Worm (Caenorhabditis elegans) whole organism, young adult: ENCODE data around the gene cpg-8.
A peak's percentile ranks its signal among the peaks of the same experiment; 100 is the strongest.

Experiments used
- B0336.3 ChIP-seq: fragments of 200-800 bp; sonication (Bioruptor generic); IDR thresholded peaks from 2 replicates; pipeline ENCODE4 v1.3.6; 2022; ENCODE audit warnings: missing genetic modification characterization, missing compliant biosample characterization
- C06A6.2 ChIP-seq: fragments of 200-800 bp; sonication (Bioruptor generic); conservative IDR thresholded peaks from 2 replicates; pipeline ENCODE4 v1.3.6; 2022; ENCODE audit warnings: missing genetic modification characterization, missing compliant biosample characterization
- D2030.7 ChIP-seq: fragments of 200-800 bp; sonication (Bioruptor generic); IDR thresholded peaks from 2 replicates; pipeline ENCODE4 v1.3.6; 2022; ENCODE audit warnings: missing genetic modification reagents, missing genetic modification characterization, missing compliant biosample characterization
- F23B12.7 ChIP-seq: sonication (generic microtip); optimal IDR thresholded peaks from 2 replicates; lab custom pipeline; 2017; ENCODE audit warnings: missing genetic modification characterization, mild to moderate bottlenecking, missing compliant biosample characterization, antibody characterized with exemption, moderate library complexity; ENCODE audit not compliant: insufficient read depth
- F37B4.10 ChIP-seq: fragments of 200-800 bp; sonication (Bioruptor generic); IDR thresholded peaks from 2 replicates; pipeline ENCODE4 v1.3.6; 2022; ENCODE audit warnings: missing genetic modification characterization, missing compliant biosample characterization
- F57A8.1 ChIP-seq: fragments of 200-800 bp; sonication (Bioruptor generic); optimal IDR thresholded peaks from 2 replicates; lab custom pipeline; 2018; ENCODE audit warnings: mild to moderate bottlenecking, missing genetic modification characterization, moderate library complexity, missing compliant biosample characterization
- Y79H2A.3 ChIP-seq: fragments of 200-800 bp; sonication (Bioruptor generic); conservative IDR thresholded peaks from 2 replicates; pipeline ENCODE4 v1.3.6; 2022; ENCODE audit warnings: missing genetic modification reagents, missing genetic modification characterization, missing compliant biosample characterization
- athp-1 ChIP-seq: sonication (generic microtip); optimal IDR thresholded peaks from 2 replicates; lab custom pipeline; 2017; ENCODE audit warnings: mild to moderate bottlenecking, missing genetic modification characterization, missing compliant biosample characterization
- attf-3 ChIP-seq: fragments of 200-800 bp; sonication (Bioruptor generic); conservative IDR thresholded peaks from 2 replicates; pipeline ENCODE4 v1.3.6; 2022; ENCODE audit warnings: missing genetic modification reagents, missing genetic modification characterization, missing compliant biosample characterization
- attf-5 ChIP-seq: fragments of 200-800 bp; sonication (Bioruptor generic); optimal IDR thresholded peaks from 2 replicates; lab custom pipeline; 2018; ENCODE audit warnings: mild to moderate bottlenecking, missing genetic modification characterization, missing compliant biosample characterization
- bed-2 ChIP-seq: fragments of 200-800 bp; sonication (Bioruptor generic); IDR thresholded peaks from 2 replicates; pipeline ENCODE4 v1.3.6; 2022; ENCODE audit warnings: missing genetic modification reagents, missing genetic modification characterization, missing compliant biosample characterization
- ceh-100 ChIP-seq: fragments of 200-800 bp; sonication (Bioruptor generic); IDR thresholded peaks from 2 replicates; pipeline ENCODE4 v1.3.6; 2022; ENCODE audit warnings: missing genetic modification reagents, missing genetic modification characterization, missing compliant biosample characterization
- ceh-27 ChIP-seq: fragments of 200-800 bp; sonication (Bioruptor generic); optimal IDR thresholded peaks from 2 replicates; lab custom pipeline; 2018; ENCODE audit warnings: mild to moderate bottlenecking, missing genetic modification characterization, moderate library complexity, missing compliant biosample characterization
- dox-1 ChIP-seq: fragments of 200-800 bp; sonication (Bioruptor generic); IDR thresholded peaks from 2 replicates; pipeline ENCODE4 v1.3.6; 2022; ENCODE audit warnings: missing genetic modification reagents, missing genetic modification characterization, missing compliant biosample characterization
- dpl-1 ChIP-seq: fragments of 150-350 bp; optimal IDR thresholded peaks from 2 replicates; lab custom pipeline; 2014; ENCODE audit warnings: missing biosample characterization, missing genetic modification reagents, missing genetic modification characterization
- egl-44 ChIP-seq: fragments of 200-800 bp; sonication (Bioruptor generic); IDR thresholded peaks from 2 replicates; pipeline ENCODE4 v1.3.6; 2022; ENCODE audit warnings: missing genetic modification reagents, missing genetic modification characterization, missing compliant biosample characterization
- him-1 ChIP-seq: sonication (generic microtip); optimal IDR thresholded peaks from 2 replicates; lab custom pipeline; 2016; ENCODE audit warnings: missing genotype, missing genetic modification reagents, missing genetic modification characterization, missing compliant biosample characterization
- hlh-12 ChIP-seq: sonication (generic microtip); optimal IDR thresholded peaks from 2 replicates; lab custom pipeline; 2016; ENCODE audit warnings: missing genetic modification characterization, missing compliant biosample characterization
- hlh-26 ChIP-seq: fragments of 200-800 bp; sonication (Bioruptor generic); conservative IDR thresholded peaks from 2 replicates; pipeline ENCODE4 v1.3.6; 2022; ENCODE audit warnings: missing genetic modification reagents, missing genetic modification characterization, missing compliant biosample characterization
- hmg-20 ChIP-seq: fragments of 200-800 bp; sonication (Bioruptor generic); IDR thresholded peaks from 2 replicates; pipeline ENCODE4 v1.3.6; 2022; ENCODE audit warnings: missing genetic modification reagents, missing genetic modification characterization, missing compliant biosample characterization
- hrde-1 ChIP-seq: sonication (generic microtip); optimal IDR thresholded peaks from 2 replicates; lab custom pipeline; 2016; ENCODE audit warnings: missing genetic modification characterization, mild to moderate bottlenecking, missing compliant biosample characterization, moderate library complexity, missing genotype, missing genetic modification reagents, borderline replicate concordance
- lin-35 ChIP-seq, 3 experiments: fragments of 150-350 bp in 2 of 3; sonication (generic microtip) in 1 of 3; optimal IDR thresholded peaks; 2 replicates each; lab custom pipeline; 2014 to 2018; ENCODE audit warnings: missing biosample characterization in 3 of 3, missing genetic modification characterization in 3 of 3, missing genetic modification reagents in 3 of 3
- lin-40 ChIP-seq: sonication (generic microtip); optimal IDR thresholded peaks from 2 replicates; lab custom pipeline; 2016; ENCODE audit warnings: missing genetic modification characterization, mild to moderate bottlenecking, missing compliant biosample characterization, missing genotype, missing genetic modification reagents
- lin-54 ChIP-seq: fragments of 200-800 bp; sonication (Bioruptor generic); optimal IDR thresholded peaks from 2 replicates; lab custom pipeline; 2018; ENCODE audit warnings: mild to moderate bottlenecking, missing genetic modification characterization, missing compliant biosample characterization
- lir-1 ChIP-seq: fragments of 200-800 bp; sonication (Bioruptor generic); conservative IDR thresholded peaks from 2 replicates; pipeline ENCODE4 v1.3.6; 2022; ENCODE audit warnings: missing genetic modification reagents, missing genetic modification characterization, missing compliant biosample characterization
- madf-6 ChIP-seq: fragments of 200-800 bp; sonication (Bioruptor generic); IDR thresholded peaks from 2 replicates; pipeline ENCODE4 v1.3.6; 2022; ENCODE audit warnings: missing genetic modification reagents, missing genetic modification characterization, missing compliant biosample characterization
- madf-8 ChIP-seq: fragments of 200-800 bp; sonication (Bioruptor generic); conservative IDR thresholded peaks from 2 replicates; pipeline ENCODE4 v1.3.6; 2022; ENCODE audit warnings: missing genetic modification reagents, missing genetic modification characterization, missing compliant biosample characterization
- nfyb-1 ChIP-seq: fragments of 200-800 bp; sonication (Bioruptor generic); IDR thresholded peaks from 2 replicates; pipeline ENCODE4 v1.3.6; 2022; ENCODE audit warnings: missing genetic modification reagents, missing genetic modification characterization, missing compliant biosample characterization
- nhr-80 ChIP-seq: sonication (generic microtip); optimal IDR thresholded peaks from 2 replicates; lab custom pipeline; 2016; ENCODE audit warnings: missing genetic modification characterization, missing compliant biosample characterization
- pbrm-1 ChIP-seq: fragments of 200-800 bp; sonication (Bioruptor generic); IDR thresholded peaks from 2 replicates; pipeline ENCODE4 v1.3.6; 2022; ENCODE audit warnings: missing genetic modification reagents, missing genetic modification characterization, missing compliant biosample characterization
- rpc-1 ChIP-seq, 2 experiments: fragments of 150-350 bp in 1 of 2; sonication (generic microtip) in 1 of 2; optimal IDR thresholded peaks; 2 replicates each; lab custom pipeline; 2014 to 2018; ENCODE audit warnings: missing biosample characterization in 1 of 2, missing genetic modification characterization in 1 of 2, missing genetic modification reagents in 1 of 2, missing genotype in 1 of 2
- snpc-1.3 ChIP-seq: sonication (generic microtip); optimal IDR thresholded peaks from 2 replicates; lab custom pipeline; 2017; ENCODE audit warnings: missing genetic modification characterization, mild to moderate bottlenecking, missing compliant biosample characterization, antibody characterized with exemption, moderate library complexity, missing genotype, missing genetic modification reagents; ENCODE audit not compliant: insufficient read depth
- somi-1 ChIP-seq: fragments of 200-800 bp; sonication (Bioruptor generic); optimal IDR thresholded peaks from 2 replicates; lab custom pipeline; 2018; ENCODE audit warnings: mild to moderate bottlenecking, missing genetic modification characterization, missing compliant biosample characterization
- sptf-2 ChIP-seq: fragments of 200-800 bp; sonication (Bioruptor generic); optimal IDR thresholded peaks from 2 replicates; lab custom pipeline; 2018; ENCODE audit warnings: mild to moderate bottlenecking, missing genetic modification characterization, missing compliant biosample characterization
- tbp1 ChIP-seq: fragments of 200-800 bp; sonication (Bioruptor generic); optimal IDR thresholded peaks from 2 replicates; lab custom pipeline; 2018; ENCODE audit warnings: mild to moderate bottlenecking, missing genetic modification characterization, missing compliant biosample characterization
- unc-130 ChIP-seq: sonication (generic microtip); optimal IDR thresholded peaks from 2 replicates; lab custom pipeline; 2016; ENCODE audit warnings: missing genetic modification reagents, missing genetic modification characterization, missing compliant biosample characterization
- xnd-1 ChIP-seq: sonication (generic microtip); optimal IDR thresholded peaks from 2 replicates; lab custom pipeline; 2016; ENCODE audit warnings: missing genotype, missing genetic modification reagents, missing genetic modification characterization, missing compliant biosample characterization
- zim-3 ChIP-seq: sonication (generic microtip); optimal IDR thresholded peaks from 2 replicates; lab custom pipeline; 2017; ENCODE audit warnings: mild to moderate bottlenecking, missing genetic modification characterization, moderate library complexity, missing compliant biosample characterization
- ztf-18 ChIP-seq: sonication (generic microtip); optimal IDR thresholded peaks from 2 replicates; lab custom pipeline; 2016; ENCODE audit warnings: missing genotype, mild to moderate bottlenecking, missing genetic modification characterization, missing compliant biosample characterization
- ztf-26 ChIP-seq: sonication (generic microtip); optimal IDR thresholded peaks from 2 replicates; lab custom pipeline; 2017; ENCODE audit warnings: missing genetic modification characterization, missing compliant biosample characterization

The cpg-8 gene

ce11 chrV:4686680-4687470 is 5.4 kb downstream of the cpg-8 start, which contains the start of gene taf-10:
Gene taf-10, plus strand, starts transcription at chrV:4687103.
- TF ChIP-seq F23B12.7 (tag; lab: Kevin White, UChicago) (peak; percentile 7), lin-40 (tag; lab: Kevin White, UChicago) (peak; percentile 13), lin-54 (peak; percentile 47), dox-1 (peak; percentile 60), ztf-18 (tag; lab: Kevin White, UChicago) (no peak), madf-6 (GFP tag; lab: Robert Waterston, UW) (peak; percentile 17; the same call in 1 of the 2 replicates), tbp1 (GFP tag; lab: Kevin White, UChicago) (peak; percentile 9), hlh-12 (tag; lab: Kevin White, UChicago) (no peak), C06A6.2 (GFP tag; lab: Robert Waterston, UW) (peak; percentile 52; the same call in 1 of the 2 replicates), nhr-80 (tag; lab: Kevin White, UChicago) (peak; percentile 29), egl-44 (GFP tag; lab: Robert Waterston, UW) (0 out of 2 replicates have a peak, but pooled peaks have one; percentile 50), ceh-100 (GFP tag; lab: Robert Waterston, UW) (peak; percentile 15; the same call in 1 of the 2 replicates), hmg-20 (no peak), somi-1 (GFP tag; lab: Kevin White, UChicago) (no peak), pbrm-1 (peak; percentile 49; the same call in 1 of the 2 replicates), rpc-1 (optimal IDR thresholded peaks at IDR 0.05; lab: Kevin White, UChicago) (peak; percentile 8), rpc-1 (tag; optimal IDR thresholded peaks at IDR 0.05; lab: Kevin White, UChicago) (no peak), xnd-1 (tag; lab: Kevin White, UChicago) (no peak), Y79H2A.3 (GFP tag; lab: Robert Waterston, UW) (no peak), attf-5 (GFP tag; lab: Kevin White, UChicago) (peak; percentile 49), lin-35 (GFP tag; optimal IDR thresholded peaks at IDR 0.05; lab: Kevin White, UChicago) (no peak), madf-8 (GFP tag; lab: Robert Waterston, UW) (peak; percentile 18; the same call in 1 of the 2 replicates), attf-3 (0 out of 2 replicates have a peak, but pooled peaks have one; percentile 25), nfyb-1 (0 out of 2 replicates have a peak, but pooled peaks have one; percentile 51)

ce11 chrV:4684137-4684536 is 8.1 kb downstream of the cpg-8 start:
- no peak for TF ChIP-seq somi-1 (GFP tag; lab: Kevin White, UChicago)
- no peak for TF ChIP-seq nhr-80 (tag; lab: Kevin White, UChicago)
- TF ChIP-seq rpc-1 (optimal IDR thresholded peaks at IDR 0.05; lab: Kevin White, UChicago): no peak
- no peak for TF ChIP-seq rpc-1 (tag; optimal IDR thresholded peaks at IDR 0.05; lab: Kevin White, UChicago)
- TF ChIP-seq F57A8.1: no peak
- TF ChIP-seq zim-3: no peak
- TF ChIP-seq D2030.7 (GFP tag; lab: Robert Waterston, UW): no peak
- no peak for TF ChIP-seq him-1
- TF ChIP-seq bed-2 (GFP tag; lab: Robert Waterston, UW): no peak

- no peak for TF ChIP-seq unc-130 (GFP tag; lab: Kevin White, UChicago)
- TF ChIP-seq nfyb-1: no peak
- no peak for TF ChIP-seq ztf-26 (tag; lab: Kevin White, UChicago)
- TF ChIP-seq bed-2 (GFP tag; lab: Robert Waterston, UW): no peak
- no peak for TF ChIP-seq dpl-1
- no peak for TF ChIP-seq athp-1 (tag; lab: Kevin White, UChicago)
- TF ChIP-seq B0336.3 (GFP tag; lab: Robert Waterston, UW): no peak
- no peak for TF ChIP-seq lir-1 (GFP tag; lab: Robert Waterston, UW)
- TF ChIP-seq snpc-1.3 (tag; lab: Kevin White, UChicago): no peak
- TF ChIP-seq hlh-26: no peak
- no peak for TF ChIP-seq ceh-27
- no peak for TF ChIP-seq F37B4.10 (GFP tag; lab: Robert Waterston, UW)
- no peak for TF ChIP-seq hrde-1 (tag; lab: Kevin White, UChicago)
- TF ChIP-seq sptf-2 (GFP tag; lab: Kevin White, UChicago): no peak
- TF ChIP-seq lin-54: no peak
These were observed 10.6 kb downstream of the cpg-8 start, which contains the start of gene K03B4.4 for ce11 chrV:4681670-4682069. Gene K03B4.4, plus strand, starts transcription at chrV:4681970.
